Worm (Caenorhabditis elegans) whole organism, L3 larva: ENCODE results near the gene F15B9.11.

Source experiments
- aly-2 ChIP-seq: fragments of 150-350 bp; optimal IDR thresholded peaks from 2 replicates; lab custom pipeline; 2014; ENCODE audit warnings: missing biosample characterization, missing genetic modification characterization
- ama-1 ChIP-seq: fragments of 150-350 bp; optimal IDR thresholded peaks from 2 replicates; lab custom pipeline; 2018
- ceh-16 ChIP-seq: sonication (generic microtip); optimal IDR thresholded peaks from 2 replicates; lab custom pipeline; 2017; ENCODE audit warnings: missing biosample characterization, missing genetic modification characterization
- ceh-28 ChIP-seq: fragments of 150-350 bp; optimal IDR thresholded peaks from 2 replicates; lab custom pipeline; 2014; ENCODE audit warnings: missing biosample characterization, missing genetic modification reagents, missing genetic modification characterization
- ceh-82 ChIP-seq: fragments of 150-350 bp; optimal IDR thresholded peaks from 2 replicates; lab custom pipeline; 2014; ENCODE audit warnings: missing biosample characterization, missing genetic modification characterization
- egl-27 ChIP-seq: sonication (generic microtip); optimal IDR thresholded peaks from 4 replicates; lab custom pipeline; 2017; ENCODE audit warnings: missing biosample characterization, missing genetic modification reagents, missing genetic modification characterization
- egl-5 ChIP-seq: fragments of 150-350 bp; optimal IDR thresholded peaks from 2 replicates; lab custom pipeline; 2017; ENCODE audit warnings: missing biosample characterization, missing genetic modification reagents, missing genetic modification characterization, inconsistent platforms
- elt-2 ChIP-seq: sonication (generic microtip); optimal IDR thresholded peaks from 2 replicates; lab custom pipeline; 2016; ENCODE audit warnings: missing genetic modification reagents, mild to moderate bottlenecking, missing genetic modification characterization, missing compliant biosample characterization
- elt-3 ChIP-seq, 3 experiments: fragments of 150-350 bp in 1 of 3; sonication (generic microtip) in 2 of 3; optimal IDR thresholded peaks; 2 replicates in 2 of 3; 4 replicates in 1 of 3; lab custom pipeline; 2014 to 2017; ENCODE audit warnings: missing biosample characterization in 3 of 3, missing genetic modification characterization in 3 of 3
- eor-1 ChIP-seq, 2 experiments: fragments of 150-350 bp; optimal IDR thresholded peaks; 2 replicates each; lab custom pipeline; 2014 to 2018; ENCODE audit warnings: missing biosample characterization in 2 of 2, missing genetic modification characterization in 2 of 2
- fkh-2 ChIP-seq: fragments of 150-350 bp; optimal IDR thresholded peaks from 2 replicates; lab custom pipeline; 2014; ENCODE audit warnings: missing biosample characterization, missing genetic modification reagents, missing genetic modification characterization
- fos-1 ChIP-seq: fragments of 150-350 bp; optimal IDR thresholded peaks from 2 replicates; lab custom pipeline; 2014; ENCODE audit warnings: missing biosample characterization, missing genetic modification characterization
- hmg-11 ChIP-seq: sonication (generic microtip); optimal IDR thresholded peaks from 2 replicates; lab custom pipeline; 2016; ENCODE audit warnings: missing genetic modification characterization, missing compliant biosample characterization
- jun-1 ChIP-seq: fragments of 150-350 bp; optimal IDR thresholded peaks from 2 replicates; lab custom pipeline; 2014; ENCODE audit warnings: missing biosample characterization, missing genetic modification reagents, missing genetic modification characterization
- lin-15B ChIP-seq: fragments of 150-350 bp; optimal IDR thresholded peaks from 2 replicates; lab custom pipeline; 2014; ENCODE audit warnings: missing biosample characterization, missing genetic modification characterization
- lin-39 ChIP-seq: fragments of 150-350 bp; optimal IDR thresholded peaks from 2 replicates; lab custom pipeline; 2018; ENCODE audit warnings: missing biosample characterization, missing genetic modification reagents, missing genetic modification characterization
- lsy-12 ChIP-seq: sonication (generic microtip); optimal IDR thresholded peaks from 2 replicates; lab custom pipeline; 2016; ENCODE audit warnings: mild to moderate bottlenecking, missing genetic modification characterization, missing compliant biosample characterization
- mdl-1 ChIP-seq: fragments of 150-350 bp; optimal IDR thresholded peaks from 2 replicates; lab custom pipeline; 2014; ENCODE audit warnings: missing biosample characterization, missing genetic modification characterization
- mml-1 ChIP-seq: fragments of 150-350 bp; sonication (generic microtip); optimal IDR thresholded peaks from 3 replicates; lab custom pipeline; 2014; ENCODE audit warnings: missing biosample characterization, missing genetic modification characterization
- nfya-1 ChIP-seq: sonication (generic microtip); optimal IDR thresholded peaks from 2 replicates; lab custom pipeline; 2017; ENCODE audit warnings: missing genetic modification characterization, mild to moderate bottlenecking, missing compliant biosample characterization, antibody characterized with exemption, moderate library complexity; ENCODE audit not compliant: insufficient read depth
- nhr-11 ChIP-seq: fragments of 150-350 bp; optimal IDR thresholded peaks from 2 replicates; lab custom pipeline; 2014; ENCODE audit warnings: missing biosample characterization, missing genetic modification characterization
- nhr-23 ChIP-seq: fragments of 150-350 bp; optimal IDR thresholded peaks from 2 replicates; lab custom pipeline; 2014; ENCODE audit warnings: missing biosample characterization, missing genetic modification reagents, missing genetic modification characterization
- nhr-237 ChIP-seq: fragments of 150-350 bp; optimal IDR thresholded peaks from 2 replicates; lab custom pipeline; 2014; ENCODE audit warnings: missing biosample characterization, missing genetic modification characterization
- nhr-25 ChIP-seq: sonication (generic microtip); optimal IDR thresholded peaks from 2 replicates; lab custom pipeline; 2017; ENCODE audit warnings: missing biosample characterization, missing genetic modification characterization
- nhr-28 ChIP-seq: fragments of 150-350 bp; optimal IDR thresholded peaks from 2 replicates; lab custom pipeline; 2014; ENCODE audit warnings: missing biosample characterization, missing genetic modification characterization
- nhr-43 ChIP-seq: sonication (generic microtip); optimal IDR thresholded peaks from 2 replicates; lab custom pipeline; 2016; ENCODE audit warnings: mild to moderate bottlenecking, missing genetic modification characterization, missing compliant biosample characterization; ENCODE audit not compliant: poor library complexity, severe bottlenecking
- nhr-67 ChIP-seq: fragments of 150-350 bp; optimal IDR thresholded peaks from 2 replicates; lab custom pipeline; 2014; ENCODE audit warnings: missing biosample characterization, missing genetic modification characterization
- nhr-76 ChIP-seq: fragments of 150-350 bp; sonication (generic microtip); optimal IDR thresholded peaks from 5 replicates; lab custom pipeline; 2014; ENCODE audit warnings: missing biosample characterization, missing genetic modification characterization
- nhr-77 ChIP-seq: fragments of 150-350 bp; optimal IDR thresholded peaks from 2 replicates; lab custom pipeline; 2014; ENCODE audit warnings: missing biosample characterization, missing genetic modification characterization
- pha-4 ChIP-seq: fragments of 150-350 bp; optimal IDR thresholded peaks from 2 replicates; lab custom pipeline; 2014; ENCODE audit warnings: missing biosample characterization, missing genetic modification reagents, missing genetic modification characterization
- pqm-1 ChIP-seq: fragments of 150-350 bp; optimal IDR thresholded peaks from 2 replicates; lab custom pipeline; 2017; ENCODE audit warnings: missing biosample characterization, missing genetic modification characterization, inconsistent platforms
- sea-2 ChIP-seq: fragments of 150-350 bp; sonication (generic microtip); optimal IDR thresholded peaks from 4 replicates; lab custom pipeline; 2014; ENCODE audit warnings: missing biosample characterization, missing genetic modification reagents, missing genetic modification characterization
- snpc-4 ChIP-seq: fragments of 150-350 bp; optimal IDR thresholded peaks from 2 replicates; lab custom pipeline; 2014; ENCODE audit warnings: missing biosample characterization, missing genetic modification characterization
- tbx-2 ChIP-seq: sonication (generic microtip); optimal IDR thresholded peaks from 2 replicates; lab custom pipeline; 2016; ENCODE audit warnings: mild to moderate bottlenecking, missing genetic modification characterization, missing compliant biosample characterization
- unc-39 ChIP-seq: sonication (generic microtip); optimal IDR thresholded peaks from 4 replicates; lab custom pipeline; 2017; ENCODE audit warnings: missing biosample characterization, missing genetic modification characterization
- unc-62 ChIP-seq: fragments of 150-350 bp; sonication (generic microtip); optimal IDR thresholded peaks from 4 replicates; lab custom pipeline; 2014; ENCODE audit warnings: missing biosample characterization, missing genetic modification reagents, missing genetic modification characterization
- ztf-11 ChIP-seq: fragments of 150-350 bp; optimal IDR thresholded peaks from 2 replicates; lab custom pipeline; 2014; ENCODE audit warnings: missing biosample characterization, missing genetic modification characterization
- ztf-4 ChIP-seq: fragments of 150-350 bp; optimal IDR thresholded peaks from 2 replicates; lab custom pipeline; 2014; ENCODE audit warnings: missing biosample characterization, missing genetic modification characterization

The F15B9.11 gene

ce11 chrV:13013158-13013557, 20.5 kb upstream of the F15B9.11 start, which contains the start of gene try-10:
Gene try-10 (minus strand): TSS chrV:13013258.
- no peak for TF ChIP-seq lsy-12
- TF ChIP-seq elt-3 (tag; optimal IDR thresholded peaks at IDR 0.05; lab: Kevin White, UChicago): no peak
- no peak for TF ChIP-seq fkh-2 (tag; lab: Kevin White, UChicago)
- TF ChIP-seq hmg-11 (tag; lab: Kevin White, UChicago): no peak
- no peak for TF ChIP-seq nfya-1
- TF ChIP-seq nhr-28 (tag; lab: Kevin White, UChicago): no peak
- TF ChIP-seq pqm-1 (tag; lab: Kevin White, UChicago): no peak
- TF ChIP-seq ceh-28 (tag; lab: Kevin White, UChicago): no peak
- TF ChIP-seq ama-1 (lab: Kevin White, UChicago): no peak
- TF ChIP-seq ztf-4 (tag; lab: Kevin White, UChicago): no peak
- TF ChIP-seq nhr-76 (tag; lab: Kevin White, UChicago): no peak
- TF ChIP-seq ztf-11: no peak

- TF ChIP-seq ceh-28 (tag; lab: Kevin White, UChicago) (peak; percentile 22), pqm-1 (tag; lab: Kevin White, UChicago) (peak; percentile 70), pha-4 (peak; percentile 15), unc-62 (no peak), eor-1 (tag; optimal IDR thresholded peaks at IDR 0.05; lab: Kevin White, UChicago) (no peak), elt-2 (tag; lab: Kevin White, UChicago) (peak; percentile 91), fos-1 (no peak), nhr-67 (tag; lab: Kevin White, UChicago) (no peak), jun-1 (tag; lab: Kevin White, UChicago) (peak; percentile 26)
Measured at ce11 chrV:13011904-13012303, 19.2 kb upstream of the F15B9.11 start.

- TF ChIP-seq tbx-2 (tag; lab: Kevin White, UChicago) (no peak), ama-1 (lab: Kevin White, UChicago) (no peak), nhr-25 (tag; lab: Kevin White, UChicago) (peak; percentile 1), egl-5 (tag; lab: Kevin White, UChicago) (peak; percentile 23), lin-15B (no peak), mml-1 (tag; lab: Kevin White, UChicago) (no peak), nfya-1 (peak; percentile 58), lin-39 (tag; lab: Kevin White, UChicago) (no peak), jun-1 (tag; lab: Kevin White, UChicago) (no peak), ceh-28 (tag; lab: Kevin White, UChicago) (peak; percentile 14), ztf-11 (no peak), pqm-1 (tag; lab: Kevin White, UChicago) (no peak), elt-2 (tag; lab: Kevin White, UChicago) (peak; percentile 25), snpc-4 (tag; lab: Kevin White, UChicago) (no peak), unc-39 (tag; lab: Kevin White, UChicago) (no peak), nhr-237 (no peak), nhr-23 (no peak), hmg-11 (tag; lab: Kevin White, UChicago) (no peak), unc-62 (no peak), mdl-1 (tag; lab: Kevin White, UChicago) (no peak), aly-2 (tag; lab: Kevin White, UChicago) (no peak), nhr-67 (tag; lab: Kevin White, UChicago) (no peak), sea-2 (GFP tag; lab: Kevin White, UChicago) (no peak), ceh-82 (no peak), nhr-76 (tag; lab: Kevin White, UChicago) (no peak), nhr-11 (tag; lab: Kevin White, UChicago) (no peak), nhr-43 (tag; lab: Kevin White, UChicago) (no peak), pha-4 (peak; percentile 2), egl-27 (tag; lab: Kevin White, UChicago) (no peak), nhr-77 (no peak)
Measured at ce11 chrV:13009843-13010242, 17.1 kb upstream of the F15B9.11 start.

ce11 chrV:13009271-13009670, 16.6 kb upstream of the F15B9.11 start:
- TF ChIP-seq ceh-16: no peak
- no peak for TF ChIP-seq eor-1 (tag; optimal IDR thresholded peaks at IDR 0.05; lab: Kevin White, UChicago)
- TF ChIP-seq nhr-77: no peak
- TF ChIP-seq fos-1: no peak
